Worm (Caenorhabditis elegans) whole organism, L1 larva: ENCODE results near the gene F53F8.3.

Experiments
- C04F5.9 ChIP-seq: sonication (generic microtip); optimal IDR thresholded peaks from 2 replicates; lab custom pipeline; 2016; ENCODE audit warnings: missing genetic modification characterization, missing compliant biosample characterization
- F16B12.6 ChIP-seq: fragments of 150-350 bp; optimal IDR thresholded peaks from 2 replicates; lab custom pipeline; 2014; ENCODE audit warnings: missing biosample characterization, missing genetic modification characterization
- Y116A8C.19 ChIP-seq: sonication (generic microtip); optimal IDR thresholded peaks from 2 replicates; lab custom pipeline; 2016; ENCODE audit warnings: missing compliant biosample characterization, missing genetic modification characterization, borderline replicate concordance
- aha-1 ChIP-seq: fragments of 150-350 bp; optimal IDR thresholded peaks from 2 replicates; lab custom pipeline; 2014; ENCODE audit warnings: missing biosample characterization, missing genetic modification characterization
- alr-1 ChIP-seq: fragments of 200-800 bp; sonication (Bioruptor generic); optimal IDR thresholded peaks from 2 replicates; lab custom pipeline; 2018; ENCODE audit warnings: borderline replicate concordance, mild to moderate bottlenecking, missing genetic modification characterization, missing compliant biosample characterization
- aly-2 ChIP-seq: fragments of 150-350 bp; optimal IDR thresholded peaks from 2 replicates; lab custom pipeline; 2014; ENCODE audit warnings: missing biosample characterization, missing genetic modification characterization
- blmp-1 ChIP-seq: fragments of 150-350 bp; optimal IDR thresholded peaks from 2 replicates; lab custom pipeline; 2014; ENCODE audit warnings: missing biosample characterization, missing genetic modification characterization
- ceh-8 ChIP-seq: fragments of 200-800 bp; sonication (Bioruptor generic); optimal IDR thresholded peaks from 2 replicates; lab custom pipeline; 2018; ENCODE audit warnings: mild to moderate bottlenecking, missing genetic modification characterization, moderate library complexity, missing compliant biosample characterization
- ces-1 ChIP-seq: fragments of 150-350 bp; optimal IDR thresholded peaks from 2 replicates; lab custom pipeline; 2014; ENCODE audit warnings: missing biosample characterization, missing genetic modification reagents, missing genetic modification characterization
- dpl-1 ChIP-seq, 3 experiments: fragments of 150-350 bp in 2 of 3; sonication (generic microtip) in 1 of 3; optimal IDR thresholded peaks; 2 replicates each; lab custom pipeline; 2014 to 2017; ENCODE audit warnings: missing biosample characterization in 3 of 3, missing genetic modification characterization in 3 of 3, missing genetic modification reagents in 3 of 3
- dsc-1 ChIP-seq: sonication (generic microtip); optimal IDR thresholded peaks from 2 replicates; lab custom pipeline; 2016; ENCODE audit warnings: mild to moderate bottlenecking, missing genetic modification characterization, missing compliant biosample characterization
- efl-1 ChIP-seq, 4 experiments: fragments of 150-350 bp; optimal IDR thresholded peaks in 3 of 4; peaks in 1 of 4; 1 replicate in 1 of 4; 2 replicates in 3 of 4; lab custom pipeline; 2014; ENCODE audit warnings: missing biosample characterization in 2 of 4, missing genetic modification characterization in 2 of 4, missing genetic modification reagents in 2 of 4
- egl-13 ChIP-seq: sonication (generic microtip); optimal IDR thresholded peaks from 2 replicates; lab custom pipeline; 2016; ENCODE audit warnings: missing genotype, missing genetic modification reagents, missing genetic modification characterization, missing compliant biosample characterization
- elt-3 ChIP-seq, 6 experiments: fragments of 150-350 bp in 1 of 6; sonication (generic microtip); optimal IDR thresholded peaks; 2 replicates each; lab custom pipeline; 2017 to 2018; ENCODE audit warnings: missing biosample characterization in 6 of 6, missing genetic modification characterization in 6 of 6, inconsistent platforms in 1 of 6
- fkh-10 ChIP-seq: sonication (generic microtip); optimal IDR thresholded peaks from 2 replicates; lab custom pipeline; 2017; ENCODE audit warnings: missing biosample characterization, missing genetic modification reagents, missing genetic modification characterization
- fkh-4 ChIP-seq: sonication (generic microtip); optimal IDR thresholded peaks from 2 replicates; lab custom pipeline; 2016; ENCODE audit warnings: missing compliant biosample characterization, missing genetic modification characterization, borderline replicate concordance
- fkh-8 ChIP-seq: sonication (generic microtip); optimal IDR thresholded peaks from 2 replicates; lab custom pipeline; 2016; ENCODE audit warnings: mild to moderate bottlenecking, missing genetic modification characterization, missing compliant biosample characterization
- fos-1 ChIP-seq: fragments of 150-350 bp; optimal IDR thresholded peaks from 2 replicates; lab custom pipeline; 2014; ENCODE audit warnings: missing biosample characterization, missing genetic modification characterization
- grh-1 ChIP-seq: fragments of 200-800 bp; sonication (Bioruptor generic); IDR thresholded peaks from 2 replicates; pipeline ENCODE4 v1.3.6; 2022; ENCODE audit warnings: missing genetic modification reagents, missing genetic modification characterization, missing compliant biosample characterization
- hlh-4 ChIP-seq: sonication (generic microtip); optimal IDR thresholded peaks from 2 replicates; lab custom pipeline; 2016; ENCODE audit warnings: mild to moderate bottlenecking, missing genetic modification characterization, missing compliant biosample characterization
- irx-1 ChIP-seq: sonication (generic microtip); optimal IDR thresholded peaks from 2 replicates; lab custom pipeline; 2016; ENCODE audit warnings: missing genetic modification characterization, missing compliant biosample characterization
- isw-1 ChIP-seq: fragments of 200-800 bp; sonication (Bioruptor generic); IDR thresholded peaks from 2 replicates; pipeline ENCODE4 v1.3.6; 2022; ENCODE audit warnings: missing genetic modification characterization, missing compliant biosample characterization
- jun-1 ChIP-seq: fragments of 150-350 bp; optimal IDR thresholded peaks from 2 replicates; lab custom pipeline; 2014; ENCODE audit warnings: missing biosample characterization, missing genetic modification reagents, missing genetic modification characterization
- lin-13 ChIP-seq: fragments of 150-350 bp; optimal IDR thresholded peaks from 2 replicates; lab custom pipeline; 2014; ENCODE audit warnings: missing biosample characterization, missing genetic modification reagents, missing genetic modification characterization
- lin-14 ChIP-seq: fragments of 200-800 bp; sonication (Bioruptor generic); optimal IDR thresholded peaks from 2 replicates; lab custom pipeline; 2018; ENCODE audit warnings: mild to moderate bottlenecking, missing genetic modification characterization, moderate library complexity, missing compliant biosample characterization
- lin-15B ChIP-seq: fragments of 150-350 bp; sonication (generic microtip); optimal IDR thresholded peaks from 3 replicates; lab custom pipeline; 2014; ENCODE audit warnings: missing biosample characterization, missing genetic modification characterization
- lin-35 ChIP-seq, 2 experiments: fragments of 150-350 bp; optimal IDR thresholded peaks; 2 replicates each; lab custom pipeline; 2014; ENCODE audit warnings: missing biosample characterization in 2 of 2, missing genetic modification characterization in 2 of 2, missing genetic modification reagents in 2 of 2
- lin-39 ChIP-seq: fragments of 150-350 bp; optimal IDR thresholded peaks from 2 replicates; lab custom pipeline; 2014; ENCODE audit warnings: missing biosample characterization, missing genetic modification reagents, missing genetic modification characterization
- mab-9 ChIP-seq: fragments of 200-800 bp; sonication (Bioruptor generic); IDR thresholded peaks from 2 replicates; pipeline ENCODE4 v1.3.6; 2022; ENCODE audit warnings: missing genetic modification reagents, missing genetic modification characterization, missing compliant biosample characterization
- mdl-1 ChIP-seq, 2 experiments: fragments of 150-350 bp; optimal IDR thresholded peaks; 2 replicates each; lab custom pipeline; 2014 to 2017; ENCODE audit warnings: missing biosample characterization in 2 of 2, missing genetic modification characterization in 2 of 2, inconsistent platforms in 1 of 2
- mef-2 ChIP-seq: fragments of 150-350 bp; optimal IDR thresholded peaks from 2 replicates; lab custom pipeline; 2014; ENCODE audit warnings: missing biosample characterization, missing genetic modification characterization
- nhr-11 ChIP-seq: fragments of 150-350 bp; optimal IDR thresholded peaks from 2 replicates; lab custom pipeline; 2014; ENCODE audit warnings: missing biosample characterization, missing genetic modification characterization
- nhr-19 ChIP-seq: fragments of 200-800 bp; sonication (Bioruptor generic); conservative IDR thresholded peaks from 2 replicates; pipeline ENCODE4 v1.3.6; 2022; ENCODE audit warnings: missing genetic modification characterization, missing compliant biosample characterization
- nhr-20 ChIP-seq: sonication (generic microtip); optimal IDR thresholded peaks from 2 replicates; lab custom pipeline; 2016; ENCODE audit warnings: mild to moderate bottlenecking, missing genetic modification characterization, missing compliant biosample characterization
- nhr-28 ChIP-seq: fragments of 150-350 bp; optimal IDR thresholded peaks from 2 replicates; lab custom pipeline; 2014; ENCODE audit warnings: missing biosample characterization, missing genetic modification characterization
- nhr-77 ChIP-seq: fragments of 150-350 bp; optimal IDR thresholded peaks from 2 replicates; lab custom pipeline; 2014; ENCODE audit warnings: missing biosample characterization, missing genetic modification characterization
- nhr-84 ChIP-seq: sonication (generic microtip); optimal IDR thresholded peaks from 2 replicates; lab custom pipeline; 2017; ENCODE audit warnings: missing biosample characterization, missing genetic modification characterization
- nhr-85 ChIP-seq: sonication (generic microtip); peaks from one replicate; lab custom pipeline; 2016; ENCODE audit warnings: missing genetic modification characterization, inconsistent platforms, missing compliant biosample characterization
- nhr-90 ChIP-seq: sonication (generic microtip); optimal IDR thresholded peaks from 2 replicates; lab custom pipeline; 2016; ENCODE audit warnings: mild to moderate bottlenecking, missing genetic modification characterization, missing compliant biosample characterization; ENCODE audit not compliant: poor library complexity
- pag-3 ChIP-seq: sonication (generic microtip); optimal IDR thresholded peaks from 2 replicates; lab custom pipeline; 2017; ENCODE audit warnings: missing genetic modification characterization, mild to moderate bottlenecking, missing compliant biosample characterization, antibody characterized with exemption, borderline replicate concordance; ENCODE audit not compliant: insufficient read depth
- pax-3 ChIP-seq: fragments of 200-800 bp; sonication (Bioruptor generic); optimal IDR thresholded peaks from 2 replicates; lab custom pipeline; 2018; ENCODE audit warnings: mild to moderate bottlenecking, missing genetic modification characterization, moderate library complexity, missing compliant biosample characterization
- rnt-1 ChIP-seq: sonication (generic microtip); optimal IDR thresholded peaks from 2 replicates; lab custom pipeline; 2016; ENCODE audit warnings: mild to moderate bottlenecking, missing genetic modification characterization, moderate library complexity, missing compliant biosample characterization
- skn-1 ChIP-seq: fragments of 150-350 bp; optimal IDR thresholded peaks from 2 replicates; lab custom pipeline; 2014; ENCODE audit warnings: missing biosample characterization, missing genetic modification characterization
- snu-23 ChIP-seq: sonication (generic microtip); optimal IDR thresholded peaks from 2 replicates; lab custom pipeline; 2016; ENCODE audit warnings: missing genetic modification characterization, missing compliant biosample characterization
- sox-4 ChIP-seq: sonication (generic microtip); optimal IDR thresholded peaks from 2 replicates; lab custom pipeline; 2016; ENCODE audit warnings: missing genetic modification characterization, missing compliant biosample characterization
- swsn-7 ChIP-seq: sonication (generic microtip); optimal IDR thresholded peaks from 2 replicates; lab custom pipeline; 2016; ENCODE audit warnings: missing genetic modification characterization, missing compliant biosample characterization
- unc-62 ChIP-seq: fragments of 150-350 bp; optimal IDR thresholded peaks from 2 replicates; lab custom pipeline; 2014; ENCODE audit warnings: missing biosample characterization, missing genetic modification reagents, missing genetic modification characterization
- vab-15 ChIP-seq: sonication (generic microtip); optimal IDR thresholded peaks from 2 replicates; lab custom pipeline; 2017; ENCODE audit warnings: missing genotype, mild to moderate bottlenecking, missing genetic modification characterization, missing compliant biosample characterization
- xbp-1 ChIP-seq: sonication (generic microtip); optimal IDR thresholded peaks from 2 replicates; lab custom pipeline; 2016; ENCODE audit warnings: missing genetic modification characterization, missing compliant biosample characterization
- ztf-11 ChIP-seq, 2 experiments: sonication (generic microtip); optimal IDR thresholded peaks; 2 replicates each; lab custom pipeline; 2016 to 2017; ENCODE audit warnings: missing genetic modification characterization in 2 of 2, missing biosample characterization in 1 of 2, missing compliant biosample characterization in 1 of 2
- ztf-4 ChIP-seq: fragments of 150-350 bp; optimal IDR thresholded peaks from 2 replicates; lab custom pipeline; 2014; ENCODE audit warnings: missing biosample characterization, missing genetic modification characterization

F53F8.3 gene

ce11 chrV:20693968-20694367 is 4.6 kb upstream of the F53F8.3 start (continued):
- no peak for TF ChIP-seq fkh-10
- no peak for TF ChIP-seq fkh-4
- TF ChIP-seq blmp-1, result no peak
- TF ChIP-seq fkh-8 (tag; lab: Kevin White, UChicago), result peak; percentile 9
- TF ChIP-seq nhr-28, result no peak
- TF ChIP-seq hlh-4, result no peak
- TF ChIP-seq lin-15B (tag; lab: Kevin White, UChicago), result no peak
- peak; percentile 3 for TF ChIP-seq rnt-1 (tag; lab: Kevin White, UChicago)
- no peak for TF ChIP-seq aha-1 (tag; lab: Kevin White, UChicago)
- no peak for TF ChIP-seq F16B12.6
- no peak for TF ChIP-seq aly-2 (tag; lab: Kevin White, UChicago)
- no peak for TF ChIP-seq pax-3 (tag; lab: Kevin White, UChicago)
- peak in 1 of 2 experiments; percentile 20 for TF ChIP-seq mdl-1 (tag; optimal IDR thresholded peaks at IDR 0.05; lab: Kevin White, UChicago)
- TF ChIP-seq nhr-90 (tag; lab: Kevin White, UChicago), result peak; percentile 64
- TF ChIP-seq ztf-4 (tag; lab: Kevin White, UChicago), result no peak
- no peak for TF ChIP-seq sox-4
- TF ChIP-seq lin-13 (GFP tag; lab: Kevin White, UChicago), result no peak
- peak; percentile 6 for TF ChIP-seq dsc-1 (tag; lab: Kevin White, UChicago)
- no peak for TF ChIP-seq vab-15 (tag; lab: Kevin White, UChicago)
- TF ChIP-seq nhr-77, result no peak
- peak; percentile 15 for TF ChIP-seq xbp-1 (tag; lab: Kevin White, UChicago)
- TF ChIP-seq mef-2 (tag; lab: Kevin White, UChicago), result no peak
- TF ChIP-seq efl-1 (optimal IDR thresholded peaks at IDR 0.05; lab: Kevin White, UChicago), result peak; percentile 2 to 18
- peak in 1 of 2 experiments; percentile 91 for TF ChIP-seq efl-1 (GFP tag; optimal IDR thresholded peaks at IDR 0.05 in 1 of 2; lab: Kevin White, UChicago)
- no peak for TF ChIP-seq irx-1 (tag; lab: Kevin White, UChicago)
- no peak for TF ChIP-seq fos-1 (tag; lab: Kevin White, UChicago)
- TF ChIP-seq nhr-11 (tag; lab: Kevin White, UChicago), result no peak
- no peak for TF ChIP-seq grh-1 (GFP tag; lab: Robert Waterston, UW)
- TF ChIP-seq snu-23 (GFP tag; lab: Kevin White, UChicago), result peak; percentile 50
- TF ChIP-seq nhr-85 (tag; lab: Kevin White, UChicago), result no peak
- TF ChIP-seq Y116A8C.19 (tag; lab: Kevin White, UChicago), result no peak
- no peak for TF ChIP-seq egl-13 (tag; lab: Kevin White, UChicago)

ce11 chrV:20692903-20693302 is 3.6 kb upstream of the F53F8.3 start:
- TF ChIP-seq C04F5.9 (tag; lab: Kevin White, UChicago), result no peak
- peak; percentile 91 for TF ChIP-seq pag-3 (tag; lab: Kevin White, UChicago)
- peak; percentile 9; the same call in 1 of the 2 replicates for TF ChIP-seq nhr-19 (GFP tag; lab: Robert Waterston, UW)
- peak; percentile 96 for TF ChIP-seq nhr-85 (tag; lab: Kevin White, UChicago)
- TF ChIP-seq blmp-1, result peak; percentile 57
- TF ChIP-seq isw-1 (GFP tag; lab: Robert Waterston, UW), result no peak
- TF ChIP-seq jun-1 (tag; lab: Kevin White, UChicago), result no peak
- no peak for TF ChIP-seq mab-9 (GFP tag; lab: Robert Waterston, UW)
- peak; percentile 69 for TF ChIP-seq lin-14
- no peak for TF ChIP-seq nhr-84
- no peak for TF ChIP-seq alr-1
- peak; percentile 68 for TF ChIP-seq snu-23 (GFP tag; lab: Kevin White, UChicago)
- peak; percentile 26 for TF ChIP-seq nhr-90 (tag; lab: Kevin White, UChicago)
- no peak for TF ChIP-seq Y116A8C.19 (tag; lab: Kevin White, UChicago)
- no peak for TF ChIP-seq ztf-11 (tag; optimal IDR thresholded peaks at IDR 0.05; lab: Kevin White, UChicago)
- TF ChIP-seq swsn-7, result no peak
- TF ChIP-seq dpl-1 (GFP tag; optimal IDR thresholded peaks at IDR 0.05; lab: Kevin White, UChicago), result peak in 1 of 3 experiments; percentile 17
- peak; percentile 70 for TF ChIP-seq nhr-20 (tag; lab: Kevin White, UChicago)
- no peak for TF ChIP-seq nhr-11 (tag; lab: Kevin White, UChicago)
- peak; percentile 8 for TF ChIP-seq skn-1 (tag; lab: Kevin White, UChicago)
- TF ChIP-seq lin-35 (GFP tag; optimal IDR thresholded peaks at IDR 0.05; lab: Kevin White, UChicago), result peak in 1 of 2 experiments; percentile 8
- TF ChIP-seq elt-3 (tag; optimal IDR thresholded peaks at IDR 0.05; lab: Kevin White, UChicago), result peak in 4 of 6 experiments; percentile 44 to 78 (median 66)
- peak in 1 of 2 experiments; percentile 25 for TF ChIP-seq mdl-1 (tag; optimal IDR thresholded peaks at IDR 0.05; lab: Kevin White, UChicago)
- no peak for TF ChIP-seq ceh-8 (GFP tag; lab: Kevin White, UChicago)
- TF ChIP-seq lin-39 (tag; lab: Kevin White, UChicago), result no peak
- TF ChIP-seq unc-62 (GFP tag; lab: Kevin White, UChicago), result no peak
- TF ChIP-seq ces-1, result no peak
- peak; percentile 23 for TF ChIP-seq lin-13 (GFP tag; lab: Kevin White, UChicago)
